Worm (Caenorhabditis elegans): Measurements from ENCODE around the gene srlf-18.

The srlf-18 gene

ce11 chrIV:11063962-11064361, 37.3 kb downstream of the srlf-18 start, which contains the start of gene ttr-16:
TSS of gene ttr-16 (minus strand) at chrIV:11064137.
- TF ChIP-seq nhr-237 (tag; optimal IDR thresholded peaks at IDR 0.05), result no peak
- TF ChIP-seq ztf-4 (tag; optimal IDR thresholded peaks at IDR 0.05), result peak; percentile 21
- no peak for TF ChIP-seq fkh-10 (GFP tag; optimal IDR thresholded peaks at IDR 0.05)
- TF ChIP-seq nhr-20 (tag; optimal IDR thresholded peaks at IDR 0.05), result peak; percentile 11
- no peak for TF ChIP-seq nhr-76 (tag; optimal IDR thresholded peaks at IDR 0.05)
- TF ChIP-seq mab-9 (GFP tag; IDR thresholded peaks at IDR 0.05), result no peak
- no peak for TF ChIP-seq nhr-90 (tag; optimal IDR thresholded peaks at IDR 0.05; ENCODE audit: poor library complexity)
- no peak for TF ChIP-seq Y116A8C.19 (tag; optimal IDR thresholded peaks at IDR 0.05; ENCODE audit: borderline replicate concordance)
- no peak for TF ChIP-seq efl-3 (GFP tag; optimal IDR thresholded peaks at IDR 0.05)
- peak; percentile 87 for TF ChIP-seq ama-1 (optimal IDR thresholded peaks at IDR 0.05)
- TF ChIP-seq C16A3.4 (tag; optimal IDR thresholded peaks at IDR 0.05), result no peak
- TF ChIP-seq nhr-19 (GFP tag; conservative IDR thresholded peaks at IDR 0.05), result peak; percentile 51
- peak in 1 of 2 experiments; percentile 0 for TF ChIP-seq mdl-1 (tag; optimal IDR thresholded peaks at IDR 0.05)
- TF ChIP-seq lin-14 (GFP tag; optimal IDR thresholded peaks at IDR 0.05), result peak; percentile 63
- TF ChIP-seq mep-1 (tag; optimal IDR thresholded peaks at IDR 0.05), result no peak
- TF ChIP-seq lir-3 (tag; optimal IDR thresholded peaks at IDR 0.05; ENCODE audit: poor library complexity), result no peak
- TF ChIP-seq lin-39 (tag; optimal IDR thresholded peaks at IDR 0.05), result peak; percentile 34
- TF ChIP-seq nhr-71 (tag; optimal IDR thresholded peaks at IDR 0.05), result peak; percentile 80
- peak in 1 of 2 experiments; percentile 10 for TF ChIP-seq efl-1 (optimal IDR thresholded peaks at IDR 0.05)
- TF ChIP-seq efl-1 (GFP tag; optimal IDR thresholded peaks at IDR 0.05 in 1 of 2), result no peak
- TF ChIP-seq ets-5 (GFP tag; IDR thresholded peaks at IDR 0.05), result no peak
- no peak for TF ChIP-seq ceh-90 (tag; optimal IDR thresholded peaks at IDR 0.05)
- TF ChIP-seq nhr-77 (tag; optimal IDR thresholded peaks at IDR 0.05), result no peak
- peak; percentile 23 for TF ChIP-seq xbp-1 (tag; optimal IDR thresholded peaks at IDR 0.05)
- peak; percentile 50 for TF ChIP-seq snu-23 (GFP tag; optimal IDR thresholded peaks at IDR 0.05)
- TF ChIP-seq elt-3 (tag; optimal IDR thresholded peaks at IDR 0.05), result no peak
- TF ChIP-seq C34B4.2 (tag; optimal IDR thresholded peaks at IDR 0.05), result no peak
- peak; percentile 31 for TF ChIP-seq nhr-47 (tag; optimal IDR thresholded peaks at IDR 0.05)
- TF ChIP-seq dsc-1 (tag; optimal IDR thresholded peaks at IDR 0.05), result no peak
- TF ChIP-seq elt-2 (tag; optimal IDR thresholded peaks at IDR 0.05), result no peak
- peak in 1 of 2 experiments; percentile 52 for TF ChIP-seq lsy-2 (tag; optimal IDR thresholded peaks at IDR 0.05)
- TF ChIP-seq rnt-1 (tag; optimal IDR thresholded peaks at IDR 0.05), result peak; percentile 85
- peak; percentile 43 for TF ChIP-seq swsn-7 (tag; optimal IDR thresholded peaks at IDR 0.05)
- no peak for TF ChIP-seq ceh-88 (GFP tag; IDR thresholded peaks at IDR 0.05)
- no peak for TF ChIP-seq dpl-1 (GFP tag; optimal IDR thresholded peaks at IDR 0.05)
- TF ChIP-seq unc-130 (tag; optimal IDR thresholded peaks at IDR 0.05), result peak; percentile 42
- no peak for TF ChIP-seq unc-86 (tag; optimal IDR thresholded peaks at IDR 0.05)

ce11 chrIV:11062984-11063613, 38.2 kb downstream of the srlf-18 start:
- no peak for TF ChIP-seq fkh-10 (GFP tag; optimal IDR thresholded peaks at IDR 0.05)
- TF ChIP-seq ceh-90 (tag; optimal IDR thresholded peaks at IDR 0.05), result no peak
- no peak for TF ChIP-seq jun-1 (tag; optimal IDR thresholded peaks at IDR 0.05)
- no peak for TF ChIP-seq sptf-1 (tag; optimal IDR thresholded peaks at IDR 0.05)
- no peak for TF ChIP-seq ceh-63 (GFP tag; optimal IDR thresholded peaks at IDR 0.05)
- no peak for TF ChIP-seq nhr-85 (tag)
- TF ChIP-seq alr-1 (tag; optimal IDR thresholded peaks at IDR 0.05; ENCODE audit: borderline replicate concordance), result no peak
- no peak for TF ChIP-seq ama-1 (optimal IDR thresholded peaks at IDR 0.05)
- no peak for TF ChIP-seq mdl-1 (tag; optimal IDR thresholded peaks at IDR 0.05)
- no peak for TF ChIP-seq nhr-28 (tag; optimal IDR thresholded peaks at IDR 0.05)
- peak; percentile 35 for TF ChIP-seq rnt-1 (tag; optimal IDR thresholded peaks at IDR 0.05)
- no peak for TF ChIP-seq efl-1 (optimal IDR thresholded peaks at IDR 0.05)
- peak in 1 of 2 experiments; percentile 14 for TF ChIP-seq efl-1 (GFP tag; optimal IDR thresholded peaks at IDR 0.05 in 1 of 2)
- TF ChIP-seq mef-2 (tag; optimal IDR thresholded peaks at IDR 0.05), result no peak
- TF ChIP-seq swsn-7 (tag; optimal IDR thresholded peaks at IDR 0.05), result peak; percentile 17
- TF ChIP-seq nhr-20 (tag; optimal IDR thresholded peaks at IDR 0.05), result peak; percentile 7
- TF ChIP-seq C04F5.9 (tag; optimal IDR thresholded peaks at IDR 0.05), result no peak
- peak; percentile 18 for TF ChIP-seq snu-23 (GFP tag; optimal IDR thresholded peaks at IDR 0.05)
- TF ChIP-seq fkh-4 (tag; optimal IDR thresholded peaks at IDR 0.05; ENCODE audit: borderline replicate concordance), result no peak
- TF ChIP-seq lir-3 (tag; optimal IDR thresholded peaks at IDR 0.05; ENCODE audit: poor library complexity), result no peak
- peak; percentile 28; the same call in 1 of the 2 replicates for TF ChIP-seq nhr-19 (GFP tag; conservative IDR thresholded peaks at IDR 0.05)
- peak; percentile 43 to 47 for TF ChIP-seq lsy-2 (tag; optimal IDR thresholded peaks at IDR 0.05)
- peak; percentile 70 for TF ChIP-seq nhr-71 (tag; optimal IDR thresholded peaks at IDR 0.05)
- TF ChIP-seq ztf-11 (tag; optimal IDR thresholded peaks at IDR 0.05), result no peak
- TF ChIP-seq hlh-4 (tag; optimal IDR thresholded peaks at IDR 0.05), result no peak
- peak; percentile 35 for TF ChIP-seq ztf-4 (tag; optimal IDR thresholded peaks at IDR 0.05)
- no peak for TF ChIP-seq zip-4 (GFP tag; optimal IDR thresholded peaks at IDR 0.05)
- TF ChIP-seq mep-1 (tag; optimal IDR thresholded peaks at IDR 0.05), result no peak

Measured in whole organism, L1 larva.